Worm (Caenorhabditis elegans): ENCODE measurements around the gene C08B6.10.

ce11 chrV:10087103-10087502, 38.2 kb upstream of the C08B6.10 start, which contains the start of gene R04B5.5:
- TF ChIP-seq elt-1 (tag; optimal IDR thresholded peaks at IDR 0.05; ENCODE audit: borderline replicate concordance, insufficient read depth) (peak; percentile 30), lin-13 (tag; optimal IDR thresholded peaks at IDR 0.05) (no peak), hlh-1 (tag; optimal IDR thresholded peaks at IDR 0.05) (no peak), nhr-237 (tag; optimal IDR thresholded peaks at IDR 0.05) (no peak), cnd-1 (tag; optimal IDR thresholded peaks at IDR 0.05) (no peak), bed-3 (GFP tag; optimal IDR thresholded peaks at IDR 0.05) (no peak), elt-3 (tag; optimal IDR thresholded peaks at IDR 0.05) (peak; percentile 86)
